Worm (Caenorhabditis elegans): ENCODE measurements around the gene perm-4.

Gene perm-4

ce11 chrIV:1163126-1163525, 38.2 kb upstream of the perm-4 start, which contains the start of gene C50A2.7:
C50A2.7 (plus strand) TSS chrIV:1163426.
- TF ChIP-seq C08G9.2 (tag; optimal IDR thresholded peaks at IDR 0.05) (no peak), C38D4.7 (GFP tag; optimal IDR thresholded peaks at IDR 0.05) (no peak), fkh-10 (GFP tag; optimal IDR thresholded peaks at IDR 0.05) (no peak), ztf-16 (tag; optimal IDR thresholded peaks at IDR 0.05) (no peak), tbx-7 (tag; optimal IDR thresholded peaks at IDR 0.05) (no peak), hlh-13 (GFP tag; optimal IDR thresholded peaks at IDR 0.05) (no peak), ceh-24 (tag; optimal IDR thresholded peaks at IDR 0.05) (no peak), dve-1 (tag; optimal IDR thresholded peaks at IDR 0.05) (no peak), unc-86 (tag; optimal IDR thresholded peaks at IDR 0.05) (no peak), ama-1 (optimal IDR thresholded peaks at IDR 0.05) (no peak), nhr-11 (tag; optimal IDR thresholded peaks at IDR 0.05) (no peak), lin-11 (tag; optimal IDR thresholded peaks at IDR 0.05) (no peak), che-1 (tag; optimal IDR thresholded peaks at IDR 0.05) (no peak), K09A11.1 (tag; optimal IDR thresholded peaks at IDR 0.05; ENCODE audit: insufficient read depth) (no peak), ceh-30 (tag; optimal IDR thresholded peaks at IDR 0.05) (no peak), T23F11.4 (GFP tag; optimal IDR thresholded peaks at IDR 0.05) (no peak), pax-1 (tag; optimal IDR thresholded peaks at IDR 0.05) (no peak), hlh-8 (tag; optimal IDR thresholded peaks at IDR 0.05) (no peak), K02D7.2 (tag; optimal IDR thresholded peaks at IDR 0.05) (no peak), sox-4 (tag; optimal IDR thresholded peaks at IDR 0.05) (no peak)

ce11 chrIV:1160386-1160785, 35.5 kb upstream of the perm-4 start, which contains the start of gene ets-8:
ets-8 (minus strand) TSS chrIV:1160486.
- TF ChIP-seq ceh-9 (tag; optimal IDR thresholded peaks at IDR 0.05) (no peak), T23F11.4 (GFP tag; optimal IDR thresholded peaks at IDR 0.05) (no peak), pha-2 (tag; optimal IDR thresholded peaks at IDR 0.05) (no peak), hlh-30 (tag; optimal IDR thresholded peaks at IDR 0.05; ENCODE audit: insufficient read depth) (no peak), ceh-19 (GFP tag; optimal IDR thresholded peaks at IDR 0.05) (no peak), rnt-1 (tag; optimal IDR thresholded peaks at IDR 0.05) (no peak), odd-2 (tag; optimal IDR thresholded peaks at IDR 0.05) (no peak), lin-11 (tag; optimal IDR thresholded peaks at IDR 0.05) (no peak), ceh-34 (tag; optimal IDR thresholded peaks at IDR 0.05) (no peak), npax-4 (tag; optimal IDR thresholded peaks at IDR 0.05) (no peak), gmeb-2 (tag; optimal IDR thresholded peaks at IDR 0.05) (no peak), hlh-13 (GFP tag; optimal IDR thresholded peaks at IDR 0.05) (no peak), ztf-16 (tag; optimal IDR thresholded peaks at IDR 0.05) (no peak), hlh-8 (tag; optimal IDR thresholded peaks at IDR 0.05) (no peak), madf-2 (tag; optimal IDR thresholded peaks at IDR 0.05) (no peak), dve-1 (tag; optimal IDR thresholded peaks at IDR 0.05) (no peak), hlh-6 (tag; optimal IDR thresholded peaks at IDR 0.05) (no peak), ceh-2 (tag; optimal IDR thresholded peaks at IDR 0.05) (no peak), C38D4.7 (GFP tag; optimal IDR thresholded peaks at IDR 0.05) (no peak)

- TF ChIP-seq hlh-15 (tag; optimal IDR thresholded peaks at IDR 0.05), result no peak
- TF ChIP-seq syd-9 (tag; optimal IDR thresholded peaks at IDR 0.05), result no peak
- TF ChIP-seq ahr-1 (tag; optimal IDR thresholded peaks at IDR 0.05), result no peak
- no peak for TF ChIP-seq odd-2 (tag; optimal IDR thresholded peaks at IDR 0.05)
- TF ChIP-seq ceh-2 (tag; optimal IDR thresholded peaks at IDR 0.05), result no peak
- no peak for TF ChIP-seq unc-3 (GFP tag; conservative IDR thresholded peaks at IDR 0.05)
- TF ChIP-seq unc-3 (tag; optimal IDR thresholded peaks at IDR 0.05), result no peak
- TF ChIP-seq tbx-7 (tag; optimal IDR thresholded peaks at IDR 0.05), result no peak
- TF ChIP-seq nfya-1 (tag; optimal IDR thresholded peaks at IDR 0.05), result no peak
- no peak for TF ChIP-seq ceh-18 (tag; optimal IDR thresholded peaks at IDR 0.05)
- TF ChIP-seq madf-2 (tag; optimal IDR thresholded peaks at IDR 0.05), result no peak
- no peak for TF ChIP-seq K09A11.1 (tag; optimal IDR thresholded peaks at IDR 0.05; ENCODE audit: insufficient read depth)
- no peak for TF ChIP-seq Y22D7AL.16 (tag; optimal IDR thresholded peaks at IDR 0.05)
Measured at ce11 chrIV:1157928-1158327, 33.0 kb upstream of the perm-4 start, which contains the start of gene C50A2.3. C50A2.3 (minus strand) TSS chrIV:1158028.
